Fruit fly (Drosophila melanogaster) whole organism, wandering third instar larva: ENCODE data around the gene CG12818.

Experiments
- Dfd ChIP-seq: fragments of >200 bp; optimal IDR thresholded peaks from 2 replicates; lab custom pipeline; 2017; ENCODE audit warnings: missing biosample characterization, missing genetic modification characterization
- Myc ChIP-seq: fragments of >200 bp; optimal IDR thresholded peaks from 2 replicates; lab custom pipeline; 2017
- OdsH ChIP-seq: fragments of 200-800 bp; sonication (Bioruptor generic); optimal IDR thresholded peaks from 2 replicates; lab custom pipeline; 2016; ENCODE audit warnings: missing biosample characterization, mild to moderate bottlenecking, missing genetic modification characterization
- dmrt93B ChIP-seq: fragments of 200-800 bp; sonication (Bioruptor generic); optimal IDR thresholded peaks from 2 replicates; lab custom pipeline; 2018; ENCODE audit warnings: missing biosample characterization, mild to moderate bottlenecking, missing genetic modification characterization
- lola ChIP-seq: fragments of >200 bp; optimal IDR thresholded peaks from 2 replicates; lab custom pipeline; 2017; ENCODE audit warnings: missing biosample characterization, missing genetic modification characterization
- pan ChIP-seq: fragments of >200 bp; optimal IDR thresholded peaks from 2 replicates; lab custom pipeline; 2017
- usp ChIP-seq: fragments of >200 bp; optimal IDR thresholded peaks from 2 replicates; lab custom pipeline; 2017; ENCODE audit warnings: missing biosample characterization, missing genetic modification characterization

dm6 chr3R:10364287-10364686 is 32.9 kb downstream of the CG12818 start:
- TF ChIP-seq lola (no peak), dmrt93B (GFP tag; lab: Kevin White, UChicago) (no peak), Dfd (GFP tag; lab: Kevin White, UChicago) (no peak), pan (no peak), usp (GFP tag; lab: Kevin White, UChicago) (no peak), Myc (lab: Kevin White, UChicago) (no peak), OdsH (GFP tag; lab: Kevin White, UChicago) (no peak)
